Worm (Caenorhabditis elegans) whole organism, L1 larva: ENCODE data around the gene C08E8.10.

Experiments
- F16B12.6 ChIP-seq: fragments of 150-350 bp; optimal IDR thresholded peaks from 2 replicates; lab custom pipeline; 2014; ENCODE audit warnings: missing biosample characterization, missing genetic modification characterization
- ama-1 ChIP-seq: fragments of 150-350 bp; optimal IDR thresholded peaks from 2 replicates; lab custom pipeline; 2014
- egl-27 ChIP-seq, 2 experiments: fragments of 150-350 bp in 1 of 2; sonication (generic microtip); optimal IDR thresholded peaks; 3 replicates each; lab custom pipeline; 2017 to 2018; ENCODE audit warnings: missing biosample characterization in 2 of 2, missing genetic modification characterization in 2 of 2, missing genetic modification reagents in 2 of 2
- elt-2 ChIP-seq: sonication (generic microtip); optimal IDR thresholded peaks from 2 replicates; lab custom pipeline; 2016; ENCODE audit warnings: missing genetic modification characterization, mild to moderate bottlenecking, inconsistent platforms, missing compliant biosample characterization, missing genetic modification reagents
- fkh-8 ChIP-seq: sonication (generic microtip); optimal IDR thresholded peaks from 2 replicates; lab custom pipeline; 2016; ENCODE audit warnings: mild to moderate bottlenecking, missing genetic modification characterization, missing compliant biosample characterization
- lin-35 ChIP-seq, 2 experiments: fragments of 150-350 bp; optimal IDR thresholded peaks; 2 replicates each; lab custom pipeline; 2014; ENCODE audit warnings: missing biosample characterization in 2 of 2, missing genetic modification characterization in 2 of 2, missing genetic modification reagents in 2 of 2
- lin-39 ChIP-seq: fragments of 150-350 bp; optimal IDR thresholded peaks from 2 replicates; lab custom pipeline; 2014; ENCODE audit warnings: missing biosample characterization, missing genetic modification reagents, missing genetic modification characterization
- nhr-28 ChIP-seq: fragments of 150-350 bp; optimal IDR thresholded peaks from 2 replicates; lab custom pipeline; 2014; ENCODE audit warnings: missing biosample characterization, missing genetic modification characterization
- pag-3 ChIP-seq: sonication (generic microtip); optimal IDR thresholded peaks from 2 replicates; lab custom pipeline; 2017; ENCODE audit warnings: missing genetic modification characterization, mild to moderate bottlenecking, missing compliant biosample characterization, antibody characterized with exemption, borderline replicate concordance; ENCODE audit not compliant: insufficient read depth
- unc-62 ChIP-seq: fragments of 150-350 bp; optimal IDR thresholded peaks from 2 replicates; lab custom pipeline; 2014; ENCODE audit warnings: missing biosample characterization, missing genetic modification reagents, missing genetic modification characterization
- ztf-11 ChIP-seq, 2 experiments: sonication (generic microtip); optimal IDR thresholded peaks; 2 replicates each; lab custom pipeline; 2016 to 2017; ENCODE audit warnings: missing genetic modification characterization in 2 of 2, missing biosample characterization in 1 of 2, missing compliant biosample characterization in 1 of 2
- ztf-4 ChIP-seq: fragments of 150-350 bp; optimal IDR thresholded peaks from 2 replicates; lab custom pipeline; 2014; ENCODE audit warnings: missing biosample characterization, missing genetic modification characterization

DNA sequence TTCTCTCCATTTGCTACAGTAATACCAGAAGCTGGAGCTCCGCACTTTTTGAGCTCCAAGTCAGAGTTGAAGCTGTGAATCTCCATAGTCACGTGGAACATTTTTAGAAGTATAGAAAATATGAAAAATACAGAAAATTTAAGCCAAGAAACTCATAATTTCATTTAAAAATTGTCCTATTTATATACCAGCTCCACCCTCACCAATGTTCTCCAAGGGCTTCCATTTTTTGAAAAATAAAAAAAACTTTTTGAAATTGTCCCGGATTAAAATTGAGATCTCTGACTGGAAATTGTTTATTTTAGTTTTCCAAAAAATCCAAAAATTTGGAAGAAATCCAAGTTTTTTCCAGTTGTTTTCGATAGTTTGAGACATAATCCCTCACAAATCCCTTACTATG, 20.2 kb upstream of the C08E8.10 start, which contains the start of gene C08E8.5:
- TF ChIP-seq lin-35 (GFP tag; optimal IDR thresholded peaks at IDR 0.05; lab: Kevin White, UChicago) (no peak), pag-3 (no peak), ztf-4 (no peak), ztf-11 (tag; optimal IDR thresholded peaks at IDR 0.05; lab: Kevin White, UChicago) (no peak), ama-1 (lab: Kevin White, UChicago) (no peak), nhr-28 (tag; lab: Kevin White, UChicago) (no peak), lin-39 (no peak), F16B12.6 (tag; lab: Kevin White, UChicago) (no peak), elt-2 (tag; lab: Kevin White, UChicago) (no peak), egl-27 (tag; optimal IDR thresholded peaks at IDR 0.05; lab: Kevin White, UChicago) (no peak), fkh-8 (tag; lab: Kevin White, UChicago) (no peak), unc-62 (GFP tag; lab: Kevin White, UChicago) (no peak)
